Worm (Caenorhabditis elegans) whole organism, late embryonic: ENCODE measurements around the gene F13H10.5.

Source experiments
- F13H6.1 ChIP-seq: sonication (generic microtip); optimal IDR thresholded peaks from 2 replicates; lab custom pipeline; 2016; ENCODE audit warnings: missing genetic modification characterization, missing compliant biosample characterization
- K02D7.2 ChIP-seq: sonication (generic microtip); optimal IDR thresholded peaks from 2 replicates; lab custom pipeline; 2017; ENCODE audit warnings: mild to moderate bottlenecking, missing genetic modification characterization, missing compliant biosample characterization
- Y22D7AL.16 ChIP-seq: sonication (generic microtip); optimal IDR thresholded peaks from 2 replicates; lab custom pipeline; 2016; ENCODE audit warnings: missing genetic modification characterization, missing compliant biosample characterization
- ama-1 ChIP-seq: fragments of 150-350 bp; optimal IDR thresholded peaks from 2 replicates; lab custom pipeline; 2014
- ceh-34 ChIP-seq: sonication (generic microtip); optimal IDR thresholded peaks from 2 replicates; lab custom pipeline; 2016; ENCODE audit warnings: mild to moderate bottlenecking, missing genetic modification characterization, missing compliant biosample characterization
- ceh-48 ChIP-seq: sonication (generic microtip); optimal IDR thresholded peaks from 2 replicates; lab custom pipeline; 2016; ENCODE audit warnings: missing genetic modification characterization, inconsistent platforms, missing compliant biosample characterization
- ceh-9 ChIP-seq: sonication (generic microtip); optimal IDR thresholded peaks from 2 replicates; lab custom pipeline; 2016; ENCODE audit warnings: mild to moderate bottlenecking, missing genetic modification characterization, inconsistent platforms, missing compliant biosample characterization
- ets-4 ChIP-seq: sonication (generic microtip); optimal IDR thresholded peaks from 2 replicates; lab custom pipeline; 2016; ENCODE audit warnings: missing genetic modification characterization, missing compliant biosample characterization
- hlh-13 ChIP-seq: fragments of 200-800 bp; sonication (Bioruptor generic); optimal IDR thresholded peaks from 2 replicates; lab custom pipeline; 2018; ENCODE audit warnings: mild to moderate bottlenecking, missing genetic modification characterization, missing compliant biosample characterization
- hlh-30 ChIP-seq: sonication (generic microtip); optimal IDR thresholded peaks from 2 replicates; lab custom pipeline; 2017; ENCODE audit warnings: antibody characterized with exemption, missing genetic modification characterization, missing compliant biosample characterization; ENCODE audit not compliant: insufficient read depth
- pqm-1 ChIP-seq: sonication (generic microtip); optimal IDR thresholded peaks from 2 replicates; lab custom pipeline; 2016; ENCODE audit warnings: missing genetic modification characterization, missing compliant biosample characterization
- tbx-7 ChIP-seq: sonication (generic microtip); optimal IDR thresholded peaks from 2 replicates; lab custom pipeline; 2016; ENCODE audit warnings: missing genotype, missing genetic modification characterization, missing compliant biosample characterization
- ttx-3 ChIP-seq: sonication (generic microtip); optimal IDR thresholded peaks from 2 replicates; lab custom pipeline; 2016; ENCODE audit warnings: missing genetic modification reagents, missing genetic modification characterization, missing compliant biosample characterization

- TF ChIP-seq tbx-7 (tag; lab: Kevin White, UChicago): no peak
- TF ChIP-seq K02D7.2 (tag; lab: Kevin White, UChicago): no peak
- TF ChIP-seq F13H6.1: no peak
- no peak for TF ChIP-seq ttx-3 (tag; lab: Kevin White, UChicago)
- no peak for TF ChIP-seq ets-4 (tag; lab: Kevin White, UChicago)
- TF ChIP-seq ceh-9 (tag; lab: Kevin White, UChicago): no peak
- no peak for TF ChIP-seq ama-1 (lab: Kevin White, UChicago)
- no peak for TF ChIP-seq Y22D7AL.16 (tag; lab: Kevin White, UChicago)
- no peak for TF ChIP-seq ceh-48 (tag; lab: Kevin White, UChicago)
- TF ChIP-seq ceh-34 (tag; lab: Kevin White, UChicago): no peak
- no peak for TF ChIP-seq hlh-13
- no peak for TF ChIP-seq hlh-30 (tag; lab: Kevin White, UChicago)
- TF ChIP-seq pqm-1 (tag; lab: Kevin White, UChicago): no peak
These were observed 31.5 kb downstream of the F13H10.5 start, which contains the start of gene alh-3 for ce11 chrIV:11022303-11022702.
